Fruit fly (Drosophila melanogaster): ENCODE data around the gene MnM.

Gene MnM

dm6 chr3L:3148125-3149059, 30.0 kb downstream of the MnM start, which contains the start of the genes Usp5 and BtbVII:
Usp5 (minus strand) TSS chr3L:3148358.
BtbVII (plus strand) TSS chr3L:3148646.
- no peak for TF ChIP-seq psq (optimal IDR thresholded peaks at IDR 0.05)
- no peak for TF ChIP-seq h (optimal IDR thresholded peaks at IDR 0.05)
- TF ChIP-seq Sin3A (optimal IDR thresholded peaks at IDR 0.05) = no peak
- no peak for TF ChIP-seq Myc (optimal IDR thresholded peaks at IDR 0.05)

dm6 chr3L:3143383-3143962, 34.9 kb downstream of the MnM start, which contains the start of the genes CG11537 and Alg2:
CG11537 (minus strand) TSS chr3L:3143457.
Alg2 (plus strand) TSS chr3L:3143808.
- TF ChIP-seq ttk (optimal IDR thresholded peaks at IDR 0.05) (no peak), insv (optimal IDR thresholded peaks at IDR 0.05) (no peak), Myc (optimal IDR thresholded peaks at IDR 0.05) (no peak), Sin3A (optimal IDR thresholded peaks at IDR 0.05) (no peak), psq (optimal IDR thresholded peaks at IDR 0.05) (no peak), h (optimal IDR thresholded peaks at IDR 0.05) (no peak)

- no peak for TF ChIP-seq Myc (optimal IDR thresholded peaks at IDR 0.05)
- no peak for TF ChIP-seq Sin3A (optimal IDR thresholded peaks at IDR 0.05)
- TF ChIP-seq insv (optimal IDR thresholded peaks at IDR 0.05) = no peak
- no peak for TF ChIP-seq h (optimal IDR thresholded peaks at IDR 0.05)
- TF ChIP-seq ttk (optimal IDR thresholded peaks at IDR 0.05) = no peak
- TF ChIP-seq psq (optimal IDR thresholded peaks at IDR 0.05) = no peak
Measured at dm6 chr3L:3142516-3143382, 35.6 kb downstream of the MnM start.

dm6 chr3L:3141411-3141810, 37.0 kb downstream of the MnM start:
- no peak for TF ChIP-seq Myc (optimal IDR thresholded peaks at IDR 0.05)
- no peak for TF ChIP-seq Sin3A (optimal IDR thresholded peaks at IDR 0.05)
- no peak for TF ChIP-seq psq (optimal IDR thresholded peaks at IDR 0.05)
- TF ChIP-seq ttk (optimal IDR thresholded peaks at IDR 0.05) = no peak
- no peak for TF ChIP-seq h (optimal IDR thresholded peaks at IDR 0.05)
- TF ChIP-seq insv (optimal IDR thresholded peaks at IDR 0.05) = no peak

DNA sequence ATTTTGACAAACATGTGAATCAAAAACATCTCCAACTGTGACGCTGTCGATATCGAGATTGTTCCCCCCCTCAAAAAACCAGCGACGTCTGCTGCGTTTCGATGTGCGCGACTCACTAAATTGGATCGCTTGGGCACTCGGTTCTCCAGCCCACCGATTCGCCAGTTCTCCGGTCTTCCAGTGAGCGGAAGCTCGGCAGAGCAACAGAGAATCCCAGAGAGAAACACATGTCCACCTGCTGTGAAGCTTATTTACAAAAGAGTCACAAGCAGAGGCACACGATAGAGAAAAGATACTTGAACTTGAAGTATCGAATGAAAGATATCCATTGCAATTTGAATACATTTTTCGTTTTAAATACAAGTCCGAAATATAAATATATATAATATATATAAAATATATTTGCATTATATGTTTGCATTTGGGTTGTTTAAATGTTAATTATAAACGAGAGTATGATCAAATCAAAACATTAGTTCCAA, 44.3 kb downstream of the MnM start:
- no peak for TF ChIP-seq ttk (optimal IDR thresholded peaks at IDR 0.05)
- no peak for TF ChIP-seq insv (optimal IDR thresholded peaks at IDR 0.05)
- no peak for TF ChIP-seq Sin3A (optimal IDR thresholded peaks at IDR 0.05)
- TF ChIP-seq Myc (optimal IDR thresholded peaks at IDR 0.05) = no peak
- TF ChIP-seq psq (optimal IDR thresholded peaks at IDR 0.05) = no peak
- no peak for TF ChIP-seq h (optimal IDR thresholded peaks at IDR 0.05)

DNA sequence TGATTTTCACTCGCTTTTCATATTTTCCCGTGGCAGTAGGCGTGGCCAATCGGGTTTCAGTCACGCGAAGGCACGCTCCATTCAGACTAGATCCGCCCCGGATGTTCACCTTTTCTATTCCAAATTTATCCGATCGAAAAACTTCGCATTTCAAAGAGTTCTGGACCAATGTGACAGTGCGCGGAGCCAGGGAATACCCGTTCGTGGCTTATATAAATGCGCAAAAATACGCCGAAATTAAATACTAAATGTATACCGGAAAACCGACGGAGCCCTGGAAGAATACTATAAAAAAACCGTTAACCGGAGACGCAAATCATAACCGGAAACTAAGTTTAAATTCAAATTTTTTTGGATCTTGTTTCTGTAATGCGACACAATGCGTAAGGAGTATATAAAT, 50.8 kb downstream of the MnM start, which contains the start of gene promL:
TSS of gene promL (minus strand) at position 181 of the 400 bp plus-strand sequence.
- no peak for TF ChIP-seq Sin3A (optimal IDR thresholded peaks at IDR 0.05)
- TF ChIP-seq ttk (optimal IDR thresholded peaks at IDR 0.05) = no peak
- no peak for TF ChIP-seq insv (optimal IDR thresholded peaks at IDR 0.05)
- no peak for TF ChIP-seq psq (optimal IDR thresholded peaks at IDR 0.05)
- TF ChIP-seq Myc (optimal IDR thresholded peaks at IDR 0.05) = no peak
- TF ChIP-seq h (optimal IDR thresholded peaks at IDR 0.05) = no peak

dm6 chr3L:3126478-3126877, 51.9 kb downstream of the MnM start:
- no peak for TF ChIP-seq ttk (optimal IDR thresholded peaks at IDR 0.05)
- no peak for TF ChIP-seq Sin3A (optimal IDR thresholded peaks at IDR 0.05)
- no peak for TF ChIP-seq h (optimal IDR thresholded peaks at IDR 0.05)
- TF ChIP-seq psq (optimal IDR thresholded peaks at IDR 0.05) = no peak
- no peak for TF ChIP-seq Myc (optimal IDR thresholded peaks at IDR 0.05)
- no peak for TF ChIP-seq insv (optimal IDR thresholded peaks at IDR 0.05)

DNA sequence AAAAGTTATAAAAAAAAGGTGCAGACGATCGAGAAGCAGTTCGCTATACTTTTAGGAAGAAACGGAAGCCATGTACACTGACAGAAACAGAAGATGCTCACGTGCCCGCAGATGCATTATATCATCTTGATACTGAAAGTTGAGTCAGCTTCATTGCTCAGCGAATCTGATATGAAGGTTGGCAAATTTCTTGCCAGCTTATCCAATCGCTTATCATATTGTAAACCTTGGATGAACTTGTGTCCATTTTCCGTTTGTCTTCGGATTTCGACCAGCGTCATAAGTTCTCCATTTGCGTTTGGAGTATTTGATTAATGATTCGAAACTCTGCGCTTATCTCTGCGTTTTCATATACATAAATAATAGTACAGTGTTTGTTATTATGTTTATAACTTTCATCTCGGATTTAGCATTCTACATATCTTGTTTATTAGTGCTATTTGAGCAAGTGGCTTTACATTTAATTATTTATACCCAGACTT, 52.7 kb downstream of the MnM start:
- TF ChIP-seq ttk (optimal IDR thresholded peaks at IDR 0.05) (no peak), psq (optimal IDR thresholded peaks at IDR 0.05) (no peak), h (optimal IDR thresholded peaks at IDR 0.05) (no peak)

dm6 chr3L:3124939-3125648, 53.3 kb downstream of the MnM start:
- no peak for TF ChIP-seq Myc (optimal IDR thresholded peaks at IDR 0.05)
- no peak for TF ChIP-seq insv (optimal IDR thresholded peaks at IDR 0.05)
- TF ChIP-seq h (optimal IDR thresholded peaks at IDR 0.05) = no peak
- TF ChIP-seq ttk (optimal IDR thresholded peaks at IDR 0.05) = no peak
- TF ChIP-seq psq (optimal IDR thresholded peaks at IDR 0.05) = no peak
- no peak for TF ChIP-seq Sin3A (optimal IDR thresholded peaks at IDR 0.05)

DNA sequence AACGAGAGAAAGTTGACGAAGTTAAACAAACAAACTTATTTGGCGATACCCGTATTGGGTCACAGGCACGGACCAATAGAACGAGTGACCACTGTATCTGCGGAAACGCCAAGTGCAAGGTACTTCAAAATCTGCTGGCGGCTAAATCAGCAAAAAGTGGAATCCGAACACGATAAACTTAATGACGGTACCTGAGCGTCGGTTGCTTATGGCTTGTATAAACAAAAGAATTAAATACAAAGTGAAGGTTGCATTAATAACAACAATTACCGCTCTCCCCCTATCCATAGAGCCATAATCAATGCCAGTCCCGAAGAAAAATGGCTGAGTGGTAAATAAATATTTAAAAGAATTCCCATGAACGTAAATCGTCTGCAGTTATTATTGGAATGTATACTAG, 53.9 kb downstream of the MnM start:
- TF ChIP-seq h (optimal IDR thresholded peaks at IDR 0.05) = no peak
- TF ChIP-seq ttk (optimal IDR thresholded peaks at IDR 0.05) = no peak
- TF ChIP-seq psq (optimal IDR thresholded peaks at IDR 0.05) = no peak
- no peak for TF ChIP-seq Myc (optimal IDR thresholded peaks at IDR 0.05)
- TF ChIP-seq Sin3A (optimal IDR thresholded peaks at IDR 0.05) = no peak
- TF ChIP-seq insv (optimal IDR thresholded peaks at IDR 0.05) = no peak

All from Kc167 (cell line).